Fruit fly (Drosophila melanogaster) whole organism, pupa: ENCODE measurements around the gene CG42460.

Experiments used
- CG10348 ChIP-seq: fragments of 200-800 bp; sonication (Bioruptor generic); IDR thresholded peaks from 2 replicates; pipeline ENCODE4 v1.3.6; 2022; ENCODE audit warnings: missing biosample characterization, missing genetic modification characterization
- CG12605 ChIP-seq: fragments of 200-800 bp; sonication (Bioruptor generic); IDR thresholded peaks from 2 replicates; pipeline ENCODE4 v1.3.6; 2022; ENCODE audit warnings: missing biosample characterization, missing genetic modification characterization
- CG13204 ChIP-seq: fragments of 200-800 bp; sonication (Bioruptor generic); optimal IDR thresholded peaks from 2 replicates; lab custom pipeline; 2018; ENCODE audit warnings: missing biosample characterization, mild to moderate bottlenecking, missing genetic modification characterization, moderate library complexity
- CG15710 ChIP-seq: fragments of 200-800 bp; sonication (Bioruptor generic); optimal IDR thresholded peaks from 2 replicates; lab custom pipeline; 2018; ENCODE audit warnings: missing biosample characterization, mild to moderate bottlenecking, missing genetic modification characterization, moderate library complexity
- CG17806 ChIP-seq: fragments of 200-800 bp; sonication (Bioruptor generic); optimal IDR thresholded peaks from 2 replicates; lab custom pipeline; 2018; ENCODE audit warnings: missing biosample characterization, mild to moderate bottlenecking, missing genetic modification characterization, moderate library complexity
- CG32121 ChIP-seq: fragments of 200-800 bp; sonication (Bioruptor generic); IDR thresholded peaks from 2 replicates; pipeline ENCODE4 v1.3.6; 2022; ENCODE audit warnings: missing biosample characterization, missing genetic modification characterization
- CG8301 ChIP-seq: fragments of 200-800 bp; sonication (Bioruptor generic); optimal IDR thresholded peaks from 2 replicates; lab custom pipeline; 2018; ENCODE audit warnings: missing biosample characterization, mild to moderate bottlenecking, missing genetic modification characterization
- D1 ChIP-seq: fragments of 200-800 bp; sonication (Bioruptor generic); optimal IDR thresholded peaks from 2 replicates; lab custom pipeline; 2018; ENCODE audit warnings: missing biosample characterization, mild to moderate bottlenecking, missing genetic modification characterization, moderate library complexity
- EcR ChIP-seq: fragments of 200-800 bp; sonication (Bioruptor generic); optimal IDR thresholded peaks from 3 replicates; lab custom pipeline; 2019; ENCODE audit warnings: missing biosample characterization, missing genetic modification characterization, mild to moderate bottlenecking, moderate library complexity, missing genetic modification reagents
- Ets98B ChIP-seq: fragments of 200-800 bp; sonication (Bioruptor generic); IDR thresholded peaks from 2 replicates; pipeline ENCODE4 v1.3.6; 2022; ENCODE audit warnings: missing biosample characterization, missing genetic modification characterization
- Pif1A ChIP-seq: fragments of 200-800 bp; sonication (Bioruptor generic); optimal IDR thresholded peaks from 3 replicates; lab custom pipeline; 2016; ENCODE audit warnings: missing biosample characterization, missing genetic modification characterization
- Snoo ChIP-seq: fragments of 200-800 bp; sonication (Bioruptor generic); optimal IDR thresholded peaks from 3 replicates; lab custom pipeline; 2017; ENCODE audit warnings: missing biosample characterization, mild to moderate bottlenecking, missing genetic modification characterization, inconsistent platforms

dm6 chr2L:3436347-3436746 lies 48.1 kb upstream of the CG42460 start:
- no peak for TF ChIP-seq D1
- peak; percentile 22 for TF ChIP-seq CG8301 (tag; lab: Kevin White, UChicago)
- no peak for TF ChIP-seq Snoo (tag; lab: Kevin White, UChicago)
- TF ChIP-seq CG10348 (GFP tag; lab: Robert Waterston, UW), result no peak
- peak; percentile 30 for TF ChIP-seq Pif1A (GFP tag; lab: Kevin White, UChicago)
- TF ChIP-seq CG13204 (GFP tag; lab: Kevin White, UChicago), result no peak
- peak; percentile 47 for TF ChIP-seq CG12605 (GFP tag; lab: Robert Waterston, UW)
- TF ChIP-seq CG15710, result no peak
- TF ChIP-seq CG32121, result peak; percentile 13; the same call in 1 of the 2 replicates
- TF ChIP-seq CG17806 (tag; lab: Kevin White, UChicago), result no peak
- no peak; the same call in 1 of the 2 replicates for TF ChIP-seq Ets98B (GFP tag; lab: Robert Waterston, UW)
- TF ChIP-seq EcR (GFP tag; lab: Kevin White, UChicago), result no peak
